Worm (Caenorhabditis elegans) whole organism, young adult: Measurements from ENCODE around the gene tcl-2.

Experiments used
- F49E8.2 ChIP-seq: sonication (generic microtip); optimal IDR thresholded peaks from 3 replicates; lab custom pipeline; 2017; ENCODE audit warnings: missing genetic modification characterization, mild to moderate bottlenecking, missing compliant biosample characterization, antibody characterized with exemption, moderate library complexity; ENCODE audit not compliant: insufficient read depth
- attf-6 ChIP-seq: fragments of 200-800 bp; sonication (Bioruptor generic); IDR thresholded peaks from 2 replicates; pipeline ENCODE4 v1.3.6; 2022; ENCODE audit warnings: missing genetic modification reagents, missing genetic modification characterization, missing compliant biosample characterization
- ceh-100 ChIP-seq: fragments of 200-800 bp; sonication (Bioruptor generic); IDR thresholded peaks from 2 replicates; pipeline ENCODE4 v1.3.6; 2022; ENCODE audit warnings: missing genetic modification reagents, missing genetic modification characterization, missing compliant biosample characterization
- madf-8 ChIP-seq: fragments of 200-800 bp; sonication (Bioruptor generic); conservative IDR thresholded peaks from 2 replicates; pipeline ENCODE4 v1.3.6; 2022; ENCODE audit warnings: missing genetic modification reagents, missing genetic modification characterization, missing compliant biosample characterization
- zim-3 ChIP-seq: sonication (generic microtip); optimal IDR thresholded peaks from 2 replicates; lab custom pipeline; 2017; ENCODE audit warnings: mild to moderate bottlenecking, missing genetic modification characterization, moderate library complexity, missing compliant biosample characterization

- no peak for TF ChIP-seq F49E8.2
- no peak for TF ChIP-seq madf-8 (GFP tag; lab: Robert Waterston, UW)
- no peak for TF ChIP-seq zim-3 (tag; lab: Kevin White, UChicago)
- TF ChIP-seq attf-6 (GFP tag; lab: Robert Waterston, UW) = no peak
- TF ChIP-seq ceh-100 (GFP tag; lab: Robert Waterston, UW) = no peak
These were observed 5.3 kb downstream of the tcl-2 start, which contains the start of gene pnc-1 for ce11 chrIV:184184-184583.
